Comparison of ENCODE assay signal across 1 fruit fly cellular context in the genomic region with DNA sequence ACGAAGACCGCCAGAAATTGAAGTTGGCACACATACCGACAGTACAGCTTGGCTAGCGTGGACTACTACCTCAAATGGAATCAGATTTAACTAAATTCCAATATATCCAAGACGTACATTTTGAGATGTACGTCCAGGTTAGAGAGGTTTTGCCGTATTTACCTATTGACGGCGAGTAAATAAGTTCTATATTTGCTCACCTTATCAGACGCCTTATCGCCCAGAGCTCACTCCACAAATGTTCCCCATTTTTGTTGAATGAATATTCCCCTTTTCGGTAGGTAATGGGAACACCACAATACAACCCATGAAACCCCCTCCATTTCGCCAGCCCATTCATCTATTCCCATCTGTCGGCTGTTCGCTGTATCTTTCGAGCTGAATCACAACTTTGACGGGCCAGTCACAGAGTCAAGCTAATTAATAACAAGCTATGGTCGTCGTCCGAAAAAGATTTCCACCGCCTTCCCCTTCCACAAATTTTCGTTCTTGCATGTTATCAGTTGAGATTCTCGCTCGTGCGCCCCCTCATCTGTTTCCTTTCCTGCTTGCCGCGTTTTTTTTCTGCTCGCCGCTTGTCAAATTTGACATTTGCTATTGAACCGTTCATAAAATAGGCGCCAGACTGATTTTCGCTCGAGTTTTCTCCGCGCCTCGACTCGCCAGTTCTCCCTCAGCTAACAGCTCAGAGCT.
A peak's percentile ranks its signal among the peaks of the same experiment; 100 is the strongest.
TF ChIP-seq lines count a peak whose summit lies in the region.

No protein-coding gene starts in this region.

TF ChIP-seq in whole organism, embryonic, 481 proteins besides CTCF, POLR2A, EP300 and RAD21 (continued from another document):
- TF ChIP-seq NfI (GFP tag; optimal IDR thresholded peaks at IDR 0.05; lab: Kevin White, UChicago) (peak; percentile 70), Stat92E (GFP tag; optimal IDR thresholded peaks at IDR 0.05; lab: Kevin White, UChicago) (peak in 1 of 3 experiments; percentile 44), Mad (GFP tag; optimal IDR thresholded peaks at IDR 0.05; lab: Kevin White, UChicago) (peak; percentile 95), B-H2 (GFP tag; optimal IDR thresholded peaks at IDR 0.05; lab: Kevin White, UChicago) (peak; percentile 85), peb (GFP tag; IDR thresholded peaks at IDR 0.05; lab: Robert Waterston, UW) (peak; percentile 92), CG13624 (GFP tag; optimal IDR thresholded peaks at IDR 0.05; lab: Kevin White, UChicago) (peak; percentile 89), CG30020 (tag; optimal IDR thresholded peaks at IDR 0.05; lab: Kevin White, UChicago) (peak; percentile 54), CG8290 (GFP tag; optimal IDR thresholded peaks at IDR 0.05; lab: Kevin White, UChicago) (peak; percentile 98), CG8290 (tag; optimal IDR thresholded peaks at IDR 0.05; lab: Kevin White, UChicago) (peak; percentile 98), pros (GFP tag; optimal IDR thresholded peaks at IDR 0.05; lab: Kevin White, UChicago) (peak; percentile 3), gcm (GFP tag; optimal IDR thresholded peaks at IDR 0.05; lab: Kevin White, UChicago) (peak; percentile 91), PHDP (tag; optimal IDR thresholded peaks at IDR 0.05; lab: Kevin White, UChicago) (peak; percentile 87), CG15479 (GFP tag; optimal IDR thresholded peaks at IDR 0.05; lab: Kevin White, UChicago) (peak; percentile 28), Lpt (GFP tag; optimal IDR thresholded peaks at IDR 0.05; lab: Kevin White, UChicago) (no peak), fu2 (GFP tag; optimal IDR thresholded peaks at IDR 0.05; lab: Kevin White, UChicago) (peak; percentile 80), maf-S (GFP tag; optimal IDR thresholded peaks at IDR 0.05; lab: Kevin White, UChicago) (peak; percentile 94), CG1233 (GFP tag; optimal IDR thresholded peaks at IDR 0.05; lab: Kevin White, UChicago) (peak; percentile 95), Hr39 (optimal IDR thresholded peaks at IDR 0.05; lab: Kevin White, UChicago) (no peak)
